Fruit fly (Drosophila melanogaster) whole organism, embryonic: Measurements from ENCODE around the gene gro.

Experiments
- Aef1 ChIP-seq: fragments of 200-800 bp; sonication (Bioruptor generic); IDR thresholded peaks from 3 replicates; pipeline ENCODE4 v1.3.6; 2022; ENCODE audit warnings: missing biosample characterization, missing genetic modification characterization
- CG10366 ChIP-seq: fragments of 200-800 bp; sonication (Bioruptor generic); IDR thresholded peaks from 2 replicates; pipeline ENCODE4 v1.3.6; 2022; ENCODE audit warnings: missing biosample characterization, missing genetic modification characterization
- CG11695 ChIP-seq: fragments of 200-800 bp; sonication (Bioruptor generic); IDR thresholded peaks from 3 replicates; pipeline ENCODE4 v1.3.6; 2022; ENCODE audit warnings: missing biosample characterization, missing genetic modification characterization
- CG11723 ChIP-seq: fragments of 200-800 bp; sonication (Bioruptor generic); optimal IDR thresholded peaks from 2 replicates; lab custom pipeline; 2017; ENCODE audit warnings: missing biosample characterization, mild to moderate bottlenecking, missing genetic modification characterization
- CG14050 ChIP-seq: fragments of 200-800 bp; sonication (Bioruptor generic); IDR thresholded peaks from 3 replicates; pipeline ENCODE4 v1.3.6; 2022; ENCODE audit warnings: missing biosample characterization, missing genetic modification characterization
- CG15269 ChIP-seq: fragments of 200-800 bp; sonication (Bioruptor generic); optimal IDR thresholded peaks from 2 replicates; lab custom pipeline; 2018; ENCODE audit warnings: missing biosample characterization, mild to moderate bottlenecking, missing genetic modification characterization, moderate library complexity
- CG1602 ChIP-seq: fragments of 200-800 bp; sonication (Bioruptor generic); optimal IDR thresholded peaks from 3 replicates; lab custom pipeline; 2016; ENCODE audit warnings: missing biosample characterization, missing genetic modification characterization
- CG16863 ChIP-seq: fragments of 200-800 bp; sonication (Bioruptor generic); optimal IDR thresholded peaks from 3 replicates; lab custom pipeline; 2016; ENCODE audit warnings: missing biosample characterization, missing genetic modification characterization
- CG17328 ChIP-seq: fragments of 200-800 bp; sonication (Bioruptor generic); IDR thresholded peaks from 2 replicates; pipeline ENCODE4 v1.3.6; 2022; ENCODE audit warnings: missing biosample characterization, missing genetic modification characterization
- CG18011 ChIP-seq: fragments of 200-800 bp; sonication (Bioruptor generic); optimal IDR thresholded peaks from 2 replicates; lab custom pipeline; 2017; ENCODE audit warnings: missing biosample characterization, missing genetic modification characterization, mild to moderate bottlenecking, moderate library complexity, missing genotype
- CG18262 ChIP-seq: fragments of 200-800 bp; optimal IDR thresholded peaks from 3 replicates; lab custom pipeline; 2019; ENCODE audit warnings: missing biosample characterization, mild to moderate bottlenecking, missing genetic modification characterization, moderate library complexity
- CG2199 ChIP-seq: fragments of 200-800 bp; sonication (Bioruptor generic); IDR thresholded peaks from 3 replicates; pipeline ENCODE4 v1.3.6; 2022; ENCODE audit warnings: missing biosample characterization, missing genetic modification characterization
- CG3838 ChIP-seq: fragments of 200-800 bp; sonication (Bioruptor generic); optimal IDR thresholded peaks from 3 replicates; lab custom pipeline; 2016; ENCODE audit warnings: missing biosample characterization, missing genetic modification characterization
- CG4404 ChIP-seq: fragments of 200-800 bp; sonication (Bioruptor generic); IDR thresholded peaks from 2 replicates; pipeline ENCODE4 v1.3.6; 2022; ENCODE audit warnings: missing biosample characterization, missing genetic modification characterization
- CG8359 ChIP-seq: fragments of 200-800 bp; sonication (Bioruptor generic); optimal IDR thresholded peaks from 2 replicates; lab custom pipeline; 2017; ENCODE audit warnings: missing biosample characterization, mild to moderate bottlenecking, missing genetic modification characterization, borderline replicate concordance
- CG8924 ChIP-seq: fragments of 200-800 bp; optimal IDR thresholded peaks from 3 replicates; lab custom pipeline; 2019; ENCODE audit warnings: missing biosample characterization, mild to moderate bottlenecking, missing genetic modification characterization, moderate library complexity
- CHES-1-like ChIP-seq: fragments of 200-800 bp; sonication (Bioruptor generic); optimal IDR thresholded peaks from 2 replicates; lab custom pipeline; 2016; ENCODE audit warnings: missing biosample characterization, missing genetic modification characterization
- D19B ChIP-seq: fragments of 200-800 bp; sonication (Bioruptor generic); optimal IDR thresholded peaks from 2 replicates; lab custom pipeline; 2017; ENCODE audit warnings: missing biosample characterization, mild to moderate bottlenecking, missing genetic modification characterization
- Dek ChIP-seq: fragments of 200-800 bp; sonication (Bioruptor generic); optimal IDR thresholded peaks from 3 replicates; lab custom pipeline; 2019; ENCODE audit warnings: missing biosample characterization, mild to moderate bottlenecking, missing genetic modification characterization, moderate library complexity
- Dll ChIP-seq: fragments of 200-800 bp; sonication (Bioruptor generic); IDR thresholded peaks from 4 replicates; pipeline ENCODE4 v1.3.6; 2022; ENCODE audit warnings: missing biosample characterization, missing genetic modification characterization; ENCODE audit not compliant: partially characterized antibody
- E2f1 ChIP-seq: fragments of 200-800 bp; sonication (Bioruptor generic); IDR thresholded peaks from 2 replicates; pipeline ENCODE4 v1.3.6; 2022; ENCODE audit warnings: missing biosample characterization, missing genetic modification characterization
- Gug ChIP-seq: fragments of 200-800 bp; sonication (Bioruptor generic); IDR thresholded peaks from 4 replicates; pipeline ENCODE4 v1.3.6; 2022; ENCODE audit warnings: missing biosample characterization, missing genetic modification characterization
- Lpt ChIP-seq: fragments of >200 bp; optimal IDR thresholded peaks from 2 replicates; lab custom pipeline; 2018; ENCODE audit warnings: missing biosample characterization, missing genetic modification characterization
- Poxn ChIP-seq: fragments of 200-800 bp; sonication (Bioruptor generic); IDR thresholded peaks from 2 replicates; pipeline ENCODE4 v1.3.6; 2022; ENCODE audit warnings: missing biosample characterization, missing genetic modification characterization
- Sry-δ ChIP-seq: fragments of 200-800 bp; sonication (Bioruptor generic); optimal IDR thresholded peaks from 2 replicates; lab custom pipeline; 2016; ENCODE audit warnings: missing biosample characterization, missing genetic modification characterization
- amos ChIP-seq: fragments of 200-800 bp; sonication (Bioruptor generic); IDR thresholded peaks from 2 replicates; pipeline ENCODE4 v1.3.6; 2022; ENCODE audit warnings: missing biosample characterization, missing genetic modification characterization; ENCODE audit not compliant: partially characterized antibody
- ato ChIP-seq: fragments of 200-800 bp; sonication (Bioruptor generic); IDR thresholded peaks from 2 replicates; pipeline ENCODE4 v1.3.6; 2022; ENCODE audit warnings: missing biosample characterization, missing genetic modification characterization; ENCODE audit not compliant: partially characterized antibody
- br ChIP-seq: fragments of >200 bp; optimal IDR thresholded peaks from 2 replicates; lab custom pipeline; 2017
- cato ChIP-seq: fragments of 200-800 bp; sonication (Bioruptor generic); optimal IDR thresholded peaks from 2 replicates; lab custom pipeline; 2016; ENCODE audit warnings: missing biosample characterization, missing genetic modification characterization, borderline replicate concordance
- chinmo ChIP-seq: fragments of 200-800 bp; sonication (Bioruptor generic); IDR thresholded peaks from 4 replicates; pipeline ENCODE4 v1.3.6; 2022; ENCODE audit warnings: missing biosample characterization, missing genetic modification characterization; ENCODE audit not compliant: partially characterized antibody
- dati ChIP-seq: fragments of 200-800 bp; sonication (Bioruptor generic); IDR thresholded peaks from 2 replicates; pipeline ENCODE4 v1.3.6; 2022; ENCODE audit warnings: missing biosample characterization, missing genetic modification characterization
- dm ChIP-seq: fragments of 200-800 bp; sonication (Bioruptor generic); optimal IDR thresholded peaks from 3 replicates; lab custom pipeline; 2016; ENCODE audit warnings: missing biosample characterization, missing genetic modification characterization
- gsb-n ChIP-seq: fragments of 200-800 bp; sonication (Bioruptor generic); optimal IDR thresholded peaks from 3 replicates; lab custom pipeline; 2018; ENCODE audit warnings: missing biosample characterization, mild to moderate bottlenecking, missing genetic modification characterization
- h ChIP-seq: fragments of >200 bp; optimal IDR thresholded peaks from 2 replicates; lab custom pipeline; 2017
- ind ChIP-seq: fragments of 200-800 bp; sonication (Bioruptor generic); optimal IDR thresholded peaks from 3 replicates; lab custom pipeline; 2016; ENCODE audit warnings: missing biosample characterization, missing genetic modification characterization
- kah ChIP-seq: fragments of 200-800 bp; sonication (Bioruptor generic); optimal IDR thresholded peaks from 2 replicates; lab custom pipeline; 2018; ENCODE audit warnings: missing biosample characterization, mild to moderate bottlenecking, missing genetic modification characterization
- ken ChIP-seq: fragments of 200-800 bp; sonication (Bioruptor generic); IDR thresholded peaks from 3 replicates; pipeline ENCODE4 v1.3.6; 2022; ENCODE audit warnings: missing biosample characterization, missing genetic modification characterization
- lab ChIP-seq: fragments of 200-800 bp; sonication (Bioruptor generic); optimal IDR thresholded peaks from 3 replicates; lab custom pipeline; 2017; ENCODE audit warnings: missing biosample characterization, missing genetic modification characterization, mild to moderate bottlenecking, moderate library complexity, missing genetic modification reagents
- mld ChIP-seq: fragments of 200-800 bp; sonication (Bioruptor generic); IDR thresholded peaks from 3 replicates; pipeline ENCODE4 v1.3.6; 2022; ENCODE audit warnings: missing biosample characterization, missing genetic modification characterization; ENCODE audit not compliant: partially characterized antibody
- pan ChIP-seq, 4 experiments: fragments of >200 bp in 3 of 4; fragments of 200-800 bp in 1 of 4; sonication (Bioruptor generic) in 1 of 4; optimal IDR thresholded peaks in 3 of 4; IDR thresholded peaks in 1 of 4; 2 replicates each; pipeline versions ENCODE4 v1.3.6 to Lab custom; 2017 to 2022; ENCODE audit warnings: missing biosample characterization in 2 of 4, missing genetic modification characterization in 2 of 4, mixed read lengths in 1 of 4
- peb ChIP-seq: fragments of 200-800 bp; sonication (Bioruptor generic); IDR thresholded peaks from 2 replicates; pipeline ENCODE4 v1.3.6; 2022; ENCODE audit warnings: missing biosample characterization, missing genetic modification characterization
- pfk ChIP-seq: fragments of 200-800 bp; sonication (Bioruptor generic); optimal IDR thresholded peaks from 2 replicates; lab custom pipeline; 2018; ENCODE audit warnings: missing biosample characterization, mild to moderate bottlenecking, missing genetic modification characterization, moderate library complexity
- psq ChIP-seq: fragments of 200-800 bp; sonication (Bioruptor generic); optimal IDR thresholded peaks from 2 replicates; lab custom pipeline; 2017; ENCODE audit warnings: missing biosample characterization, missing genetic modification characterization
- sc ChIP-seq, 3 experiments: fragments of >200 bp in 2 of 3; fragments of 200-800 bp in 1 of 3; sonication (Bioruptor generic) in 1 of 3; optimal IDR thresholded peaks; 2 replicates in 2 of 3; 3 replicates in 1 of 3; lab custom pipeline; 2017; ENCODE audit warnings: mild to moderate bottlenecking in 1 of 3, missing biosample characterization in 1 of 3, missing genetic modification characterization in 1 of 3, missing genetic modification reagents in 1 of 3
- slou ChIP-seq: fragments of 200-800 bp; sonication (Bioruptor generic); optimal IDR thresholded peaks from 3 replicates; lab custom pipeline; 2016; ENCODE audit warnings: missing biosample characterization, missing genetic modification characterization
- tup ChIP-seq: fragments of 200-800 bp; sonication (Bioruptor generic); optimal IDR thresholded peaks from 2 replicates; lab custom pipeline; 2016; ENCODE audit warnings: missing biosample characterization, mild to moderate bottlenecking, missing genetic modification characterization, moderate library complexity
- vfl ChIP-seq: fragments of 200-800 bp; sonication (Bioruptor generic); optimal IDR thresholded peaks from 2 replicates; lab custom pipeline; 2016; ENCODE audit warnings: missing biosample characterization, missing genetic modification characterization
- vnd ChIP-seq: fragments of 200-800 bp; sonication (Bioruptor generic); IDR thresholded peaks from 3 replicates; pipeline ENCODE4 v1.3.6; 2022; ENCODE audit warnings: missing biosample characterization, missing genetic modification characterization; ENCODE audit not compliant: partially characterized antibody

gro gene

DNA sequence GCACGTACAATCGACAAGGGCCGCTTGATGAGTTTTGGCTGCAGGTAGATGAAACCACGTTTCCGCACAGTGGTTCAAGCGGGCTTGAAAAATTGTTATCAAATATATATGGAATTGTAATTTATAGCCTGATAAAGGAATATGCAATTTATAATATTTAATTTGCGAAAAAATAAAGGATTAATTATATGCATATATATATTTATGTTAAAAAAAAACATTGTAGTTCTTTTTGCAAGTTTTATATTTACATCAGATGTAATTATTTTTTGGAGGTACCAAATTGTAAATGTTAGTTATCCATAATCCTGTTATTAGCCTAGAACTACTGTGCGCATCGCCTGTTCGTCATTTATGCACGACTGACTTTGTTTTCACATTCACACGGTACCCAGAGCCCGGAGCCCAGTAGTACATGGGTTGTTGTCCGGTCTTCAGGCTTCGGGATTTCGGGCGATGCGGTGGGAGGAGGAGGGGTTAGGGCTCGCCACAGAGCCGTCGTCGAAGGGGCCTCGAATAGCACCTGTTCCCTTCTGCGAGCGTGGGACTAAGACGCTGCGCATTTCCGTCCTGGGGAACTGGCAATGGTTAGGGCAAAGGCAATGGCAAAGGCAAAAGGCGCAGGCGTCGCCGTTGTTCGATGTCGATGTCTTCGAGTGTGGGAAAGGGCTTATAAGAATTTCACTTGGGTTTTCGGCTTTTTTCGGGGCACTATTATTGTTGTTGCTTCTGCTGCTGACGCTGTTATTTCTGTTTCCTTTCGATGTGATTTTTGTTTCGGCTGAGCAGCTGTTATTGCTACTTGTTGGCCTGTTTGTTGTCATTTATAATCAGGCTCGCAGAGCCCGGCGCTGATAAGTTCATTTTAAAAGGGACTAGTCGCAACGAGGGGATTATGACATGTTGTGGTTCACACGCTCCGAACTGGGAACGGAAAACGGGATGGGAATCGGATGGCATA is 23.5 kb upstream of the gro start (continued):
- TF ChIP-seq E2f1 (GFP tag; lab: Robert Waterston, UW) (peak; percentile 63), Lpt (GFP tag; lab: Kevin White, UChicago) (no peak), CG11695 (peak; percentile 90), Sry-δ (GFP tag; lab: Kevin White, UChicago) (no peak), mld (GFP tag; lab: Robert Waterston, UW) (no peak), kah (GFP tag; lab: Kevin White, UChicago) (peak; percentile 36), CG14050 (GFP tag; lab: Robert Waterston, UW) (no peak; the same call in 2 of the 3 replicates), pfk (GFP tag; lab: Kevin White, UChicago) (no peak), CG4404 (GFP tag; lab: Robert Waterston, UW) (peak; percentile 94), ken (GFP tag; lab: Robert Waterston, UW) (0 out of 3 replicates have a peak, but pooled peaks have one; percentile 29), peb (GFP tag; lab: Robert Waterston, UW) (peak; percentile 43; the same call in 1 of the 2 replicates), ato (GFP tag; lab: Robert Waterston, UW) (no peak), Dek (tag; lab: Kevin White, UChicago) (peak; percentile 36), CG8924 (peak; percentile 89), D19B (GFP tag; lab: Kevin White, UChicago) (no peak), h (lab: Kevin White, UChicago) (peak; percentile 38), CG11723 (peak; percentile 74), CG2199 (GFP tag; lab: Robert Waterston, UW) (no peak), CG1602 (peak; percentile 82), Aef1 (GFP tag; lab: Robert Waterston, UW) (no peak), amos (GFP tag; lab: Robert Waterston, UW) (no peak), CG15269 (peak; percentile 75), br (no peak), slou (peak; percentile 1), vnd (GFP tag; lab: Robert Waterston, UW) (no peak), pan (optimal IDR thresholded peaks at IDR 0.05; lab: Kevin White, UChicago) (no peak), pan (GFP tag; optimal IDR thresholded peaks at IDR 0.05 in 1 of 2, IDR thresholded peaks at IDR 0.05 in 1 of 2) (peak in 1 of 2 experiments; percentile 34), CHES-1-like (GFP tag; lab: Kevin White, UChicago) (no peak), ind (GFP tag; lab: Kevin White, UChicago) (peak; percentile 57), Gug (GFP tag; lab: Robert Waterston, UW) (peak; percentile 30; the same call in 2 of the 4 replicates), gsb-n (tag; lab: Kevin White, UChicago) (peak; percentile 95), dati (GFP tag; lab: Robert Waterston, UW) (no peak), tup (no peak), CG16863 (GFP tag; lab: Kevin White, UChicago) (no peak), dm (GFP tag; lab: Kevin White, UChicago) (no peak), CG18011 (GFP tag; lab: Kevin White, UChicago) (no peak), lab (GFP tag; lab: Kevin White, UChicago) (peak; percentile 25), CG18262 (tag; lab: Kevin White, UChicago) (peak; percentile 98), CG10366 (GFP tag; lab: Robert Waterston, UW) (peak; percentile 34), psq (GFP tag; lab: Kevin White, UChicago) (peak; percentile 33), chinmo (GFP tag; lab: Robert Waterston, UW) (no peak), vfl (peak; percentile 21), CG8359 (GFP tag; lab: Kevin White, UChicago) (peak; percentile 79), cato (GFP tag; lab: Kevin White, UChicago) (peak; percentile 75), sc (optimal IDR thresholded peaks at IDR 0.05; lab: Kevin White, UChicago) (no peak), sc (GFP tag; optimal IDR thresholded peaks at IDR 0.05; lab: Kevin White, UChicago) (peak; percentile 76), Poxn (GFP tag; lab: Robert Waterston, UW) (no peak), CG3838 (GFP tag; lab: Kevin White, UChicago) (no peak), CG17328 (peak; percentile 82), Dll (no peak)
